Worm (Caenorhabditis elegans): ENCODE results near the gene bus-8A.

DNA sequence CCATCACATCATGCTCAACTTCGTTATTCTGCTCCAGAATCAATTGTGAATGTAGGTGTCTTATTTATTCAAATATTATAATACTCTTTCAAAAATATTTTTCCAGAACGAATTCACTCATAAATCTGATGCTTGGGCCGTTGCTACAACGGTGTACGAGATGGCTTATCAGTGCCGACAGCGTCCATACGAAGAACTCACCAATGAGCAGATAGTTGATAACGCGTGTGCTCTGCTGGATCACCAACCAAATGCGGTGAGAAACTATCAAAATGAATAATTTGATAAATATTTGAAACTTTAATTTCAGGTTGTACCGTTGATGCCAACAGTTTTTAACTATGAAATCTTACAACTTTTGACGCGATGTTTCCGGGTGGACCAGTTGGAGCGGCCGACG, 27.1 kb upstream of the bus-8A start:
- no peak for TF ChIP-seq dao-5 (tag; optimal IDR thresholded peaks at IDR 0.05)
- no peak for TF ChIP-seq W03F9.2 (tag; optimal IDR thresholded peaks at IDR 0.05)

Measured in whole organism, L4/young adult.